Worm (Caenorhabditis elegans) whole organism, late embryonic: ENCODE measurements around the gene acp-5.

Experiments
- C38D4.7 ChIP-seq: fragments of 200-800 bp; sonication (Bioruptor generic); optimal IDR thresholded peaks from 2 replicates; lab custom pipeline; 2018; ENCODE audit warnings: mild to moderate bottlenecking, missing genetic modification characterization, moderate library complexity, missing compliant biosample characterization
- F13H6.1 ChIP-seq: sonication (generic microtip); optimal IDR thresholded peaks from 2 replicates; lab custom pipeline; 2016; ENCODE audit warnings: missing genetic modification characterization, missing compliant biosample characterization
- ceh-14 ChIP-seq: sonication (generic microtip); optimal IDR thresholded peaks from 2 replicates; lab custom pipeline; 2016; ENCODE audit warnings: missing genotype, missing genetic modification characterization, missing compliant biosample characterization
- ceh-18 ChIP-seq: sonication (generic microtip); optimal IDR thresholded peaks from 2 replicates; lab custom pipeline; 2016; ENCODE audit warnings: missing genetic modification characterization, missing compliant biosample characterization
- ceh-22 ChIP-seq: sonication (generic microtip); optimal IDR thresholded peaks from 2 replicates; lab custom pipeline; 2017; ENCODE audit warnings: missing biosample characterization, missing genetic modification characterization
- ceh-31 ChIP-seq: sonication (generic microtip); optimal IDR thresholded peaks from 2 replicates; lab custom pipeline; 2016; ENCODE audit warnings: missing genetic modification characterization, missing compliant biosample characterization
- dmd-4 ChIP-seq: sonication (generic microtip); optimal IDR thresholded peaks from 2 replicates; lab custom pipeline; 2016; ENCODE audit warnings: borderline replicate concordance, missing genetic modification characterization, missing compliant biosample characterization
- dve-1 ChIP-seq: sonication (generic microtip); optimal IDR thresholded peaks from 2 replicates; lab custom pipeline; 2017; ENCODE audit warnings: antibody characterized with exemption, mild to moderate bottlenecking, missing genetic modification characterization, missing compliant biosample characterization
- elt-4 ChIP-seq: sonication (generic microtip); optimal IDR thresholded peaks from 2 replicates; lab custom pipeline; 2016; ENCODE audit warnings: missing genetic modification characterization, missing compliant biosample characterization
- fax-1 ChIP-seq: sonication (generic microtip); optimal IDR thresholded peaks from 2 replicates; lab custom pipeline; 2016; ENCODE audit warnings: missing genotype, missing genetic modification characterization, missing compliant biosample characterization
- fkh-10 ChIP-seq: fragments of 150-350 bp; optimal IDR thresholded peaks from 2 replicates; lab custom pipeline; 2014; ENCODE audit warnings: missing biosample characterization, missing genetic modification reagents, missing genetic modification characterization
- fkh-6 ChIP-seq: sonication (generic microtip); optimal IDR thresholded peaks from 2 replicates; lab custom pipeline; 2016; ENCODE audit warnings: missing genetic modification characterization, missing compliant biosample characterization
- gmeb-2 ChIP-seq: sonication (generic microtip); optimal IDR thresholded peaks from 2 replicates; lab custom pipeline; 2016; ENCODE audit warnings: missing genetic modification characterization, inconsistent platforms, missing compliant biosample characterization
- hlh-13 ChIP-seq: fragments of 200-800 bp; sonication (Bioruptor generic); optimal IDR thresholded peaks from 2 replicates; lab custom pipeline; 2018; ENCODE audit warnings: mild to moderate bottlenecking, missing genetic modification characterization, missing compliant biosample characterization
- hlh-15 ChIP-seq: sonication (generic microtip); optimal IDR thresholded peaks from 2 replicates; lab custom pipeline; 2016; ENCODE audit warnings: missing genetic modification characterization, missing compliant biosample characterization
- hlh-30 ChIP-seq: sonication (generic microtip); optimal IDR thresholded peaks from 2 replicates; lab custom pipeline; 2017; ENCODE audit warnings: antibody characterized with exemption, missing genetic modification characterization, missing compliant biosample characterization; ENCODE audit not compliant: insufficient read depth
- hlh-8 ChIP-seq: sonication (generic microtip); optimal IDR thresholded peaks from 2 replicates; lab custom pipeline; 2016; ENCODE audit warnings: missing genotype, missing genetic modification characterization, missing compliant biosample characterization
- lim-6 ChIP-seq: sonication (generic microtip); optimal IDR thresholded peaks from 2 replicates; lab custom pipeline; 2016; ENCODE audit warnings: missing genetic modification characterization, missing compliant biosample characterization
- lin-11 ChIP-seq: fragments of 200-800 bp; sonication (Bioruptor generic); optimal IDR thresholded peaks from 2 replicates; lab custom pipeline; 2018; ENCODE audit warnings: mild to moderate bottlenecking, missing genetic modification characterization, missing compliant biosample characterization
- madf-2 ChIP-seq: sonication (generic microtip); optimal IDR thresholded peaks from 2 replicates; lab custom pipeline; 2017; ENCODE audit warnings: missing genetic modification characterization, missing compliant biosample characterization
- nhr-11 ChIP-seq: fragments of 150-350 bp; optimal IDR thresholded peaks from 2 replicates; lab custom pipeline; 2014; ENCODE audit warnings: missing biosample characterization, missing genetic modification characterization
- pag-3 ChIP-seq: sonication (generic microtip); optimal IDR thresholded peaks from 2 replicates; lab custom pipeline; 2016; ENCODE audit warnings: missing compliant biosample characterization, missing genetic modification characterization, borderline replicate concordance
- pat-9 ChIP-seq: fragments of 200-800 bp; sonication (Bioruptor generic); optimal IDR thresholded peaks from 2 replicates; lab custom pipeline; 2018; ENCODE audit warnings: mild to moderate bottlenecking, missing genetic modification characterization, moderate library complexity, missing compliant biosample characterization
- pha-2 ChIP-seq: sonication (generic microtip); optimal IDR thresholded peaks from 2 replicates; lab custom pipeline; 2017; ENCODE audit warnings: mild to moderate bottlenecking, missing genetic modification characterization, missing compliant biosample characterization
- pha-4 ChIP-seq: fragments of 150-350 bp; optimal IDR thresholded peaks from 2 replicates; lab custom pipeline; 2018; ENCODE audit warnings: missing biosample characterization, missing genetic modification reagents, missing genetic modification characterization
- sdc-2 ChIP-seq: sonication (generic microtip); optimal IDR thresholded peaks from 2 replicates; lab custom pipeline; 2016; ENCODE audit warnings: missing genotype, missing genetic modification characterization, missing compliant biosample characterization
- sox-2 ChIP-seq: fragments of 200-800 bp; sonication (Bioruptor generic); IDR thresholded peaks from 2 replicates; pipeline ENCODE4 v1.3.6; 2022; ENCODE audit warnings: missing genetic modification reagents, missing genetic modification characterization, missing compliant biosample characterization
- sox-4 ChIP-seq: sonication (generic microtip); optimal IDR thresholded peaks from 2 replicates; lab custom pipeline; 2017; ENCODE audit warnings: mild to moderate bottlenecking, missing genetic modification characterization, inconsistent platforms, missing compliant biosample characterization
- syd-9 ChIP-seq: sonication (generic microtip); optimal IDR thresholded peaks from 2 replicates; lab custom pipeline; 2016; ENCODE audit warnings: mild to moderate bottlenecking, missing genetic modification characterization, moderate library complexity, missing compliant biosample characterization
- tbx-2 ChIP-seq: sonication (generic microtip); optimal IDR thresholded peaks from 2 replicates; lab custom pipeline; 2016; ENCODE audit warnings: missing genetic modification characterization, missing compliant biosample characterization
- unc-42 ChIP-seq: sonication (generic microtip); optimal IDR thresholded peaks from 2 replicates; lab custom pipeline; 2016; ENCODE audit warnings: missing genotype, missing genetic modification characterization, missing compliant biosample characterization
- unc-55 ChIP-seq: sonication (generic microtip); optimal IDR thresholded peaks from 2 replicates; lab custom pipeline; 2017; ENCODE audit warnings: missing biosample characterization, missing genetic modification reagents, missing genetic modification characterization
- unc-86 ChIP-seq: sonication (generic microtip); optimal IDR thresholded peaks from 2 replicates; lab custom pipeline; 2016; ENCODE audit warnings: missing genetic modification characterization, missing compliant biosample characterization

The acp-5 gene

DNA sequence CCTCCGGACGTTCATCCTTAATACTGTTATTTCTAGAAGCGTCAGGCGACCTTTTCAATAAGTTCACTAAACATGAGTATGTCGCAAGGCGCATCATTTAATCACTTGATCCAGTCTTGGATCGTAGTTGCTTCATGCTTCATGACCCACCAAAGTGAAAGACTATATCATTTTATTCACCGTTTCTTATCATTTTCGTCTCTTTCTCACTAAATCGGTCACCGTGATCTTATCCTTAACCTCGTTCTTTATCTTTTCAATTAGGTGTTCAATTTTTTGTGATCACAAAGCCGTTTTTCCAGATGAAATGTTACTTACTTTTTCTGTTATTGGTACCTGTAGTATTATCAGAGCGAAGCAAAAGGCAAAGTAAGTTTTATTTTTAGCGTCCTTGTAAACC lies 41.4 kb upstream of the acp-5 start, which contains the start of gene F46G11.2:
Gene F46G11.2 (plus strand): TSS at position 301 of the 400 bp plus-strand sequence.
- TF ChIP-seq gmeb-2 (tag; lab: Kevin White, UChicago): no peak
- no peak for TF ChIP-seq tbx-2
- TF ChIP-seq hlh-30 (tag; lab: Kevin White, UChicago): no peak
- no peak for TF ChIP-seq dmd-4 (tag; lab: Kevin White, UChicago)
- TF ChIP-seq, all 69 proteins: peak for 0

DNA sequence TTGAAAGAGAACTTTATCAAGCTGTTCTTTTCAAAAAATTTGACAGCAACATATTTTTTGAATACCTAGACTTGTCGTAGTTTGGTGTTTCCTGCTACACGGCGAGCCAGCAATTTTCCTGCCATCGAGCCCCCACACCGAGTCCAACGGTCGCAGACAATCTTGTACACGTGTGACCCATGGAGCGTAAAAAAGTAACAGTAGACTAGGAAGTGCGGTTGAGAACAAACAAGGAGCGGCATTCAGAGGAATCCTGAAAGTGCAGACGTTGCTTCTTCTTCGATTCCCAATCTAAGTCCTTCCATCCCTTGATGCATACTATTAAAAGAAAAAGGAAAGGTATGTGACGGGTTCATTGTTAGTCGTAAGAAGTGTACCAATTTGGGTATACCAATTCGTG lies 38.3 kb upstream of the acp-5 start, which contains the start of gene twnk-1:
Gene twnk-1 (plus strand): TSS at position 301 of the 400 bp plus-strand sequence.
- TF ChIP-seq sox-2 (GFP tag; lab: Robert Waterston, UW): no peak
- no peak for TF ChIP-seq pag-3 (tag; lab: Kevin White, UChicago)
- no peak for TF ChIP-seq sdc-2 (tag; lab: Kevin White, UChicago)
- no peak for TF ChIP-seq fkh-10
- no peak for TF ChIP-seq lin-11 (tag; lab: Kevin White, UChicago)
- no peak for TF ChIP-seq dve-1
- no peak for TF ChIP-seq nhr-11 (tag; lab: Kevin White, UChicago)
- no peak for TF ChIP-seq hlh-15 (tag; lab: Kevin White, UChicago)
- TF ChIP-seq pha-4 (tag; lab: Kevin White, UChicago): no peak
- no peak for TF ChIP-seq hlh-30 (tag; lab: Kevin White, UChicago)
- no peak for TF ChIP-seq hlh-8
- no peak for TF ChIP-seq unc-55 (GFP tag; lab: Kevin White, UChicago)
- no peak for TF ChIP-seq F13H6.1 (tag; lab: Kevin White, UChicago)
- no peak for TF ChIP-seq syd-9 (tag; lab: Kevin White, UChicago)
- no peak for TF ChIP-seq dmd-4 (tag; lab: Kevin White, UChicago)

DNA sequence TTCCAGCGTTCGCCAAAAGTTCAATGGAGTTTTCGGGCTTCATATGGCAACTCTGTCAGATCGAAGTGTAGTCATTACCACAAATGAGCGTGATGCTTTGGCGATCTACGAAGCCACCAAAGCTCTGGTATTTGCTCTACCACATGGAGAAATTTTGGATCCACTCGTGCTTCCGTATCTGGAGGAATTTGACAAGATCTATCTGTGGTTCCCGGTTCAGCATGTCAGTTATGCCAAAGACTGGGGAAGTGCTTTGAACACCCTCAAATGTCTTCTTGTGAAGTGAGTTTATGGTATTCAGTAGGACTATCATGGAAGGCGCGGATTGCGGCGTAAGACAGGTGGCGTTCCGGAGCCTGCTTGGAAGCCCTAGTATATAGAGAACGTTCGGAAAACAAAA lies 34.8 kb upstream of the acp-5 start:
- TF ChIP-seq elt-4 (tag; lab: Kevin White, UChicago): no peak
- no peak for TF ChIP-seq ceh-14
- TF ChIP-seq sox-4 (tag; lab: Kevin White, UChicago): no peak
- no peak for TF ChIP-seq pha-2
- TF ChIP-seq fkh-6 (tag; lab: Kevin White, UChicago): no peak
- TF ChIP-seq lim-6 (tag; lab: Kevin White, UChicago): no peak
- TF ChIP-seq C38D4.7 (GFP tag; lab: Kevin White, UChicago): no peak
- TF ChIP-seq ceh-18: no peak
- TF ChIP-seq hlh-13 (GFP tag; lab: Kevin White, UChicago): no peak
- no peak for TF ChIP-seq ceh-22 (tag; lab: Kevin White, UChicago)
- TF ChIP-seq syd-9 (tag; lab: Kevin White, UChicago): no peak

DNA sequence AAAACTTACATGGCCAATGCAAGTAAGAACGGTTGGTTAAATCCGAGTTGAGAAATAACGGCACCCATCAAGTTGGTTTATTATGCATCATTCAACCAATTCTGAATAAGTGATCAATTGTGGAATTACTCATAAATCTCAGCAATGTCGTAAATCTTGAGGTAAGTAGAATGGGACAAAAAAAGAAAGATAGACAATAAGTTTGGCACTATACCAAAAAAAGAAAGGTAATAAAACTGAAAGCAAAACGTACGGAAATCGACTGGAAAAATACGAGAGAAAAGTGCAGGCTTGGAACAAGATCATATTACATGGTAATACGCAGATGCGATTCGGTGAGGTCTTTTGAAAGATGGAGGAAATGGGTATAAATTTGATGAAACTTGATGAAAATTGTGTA lies 30.5 kb upstream of the acp-5 start, which contains the start of gene F46G11.4:
Gene F46G11.4 (minus strand): TSS at position 101 of the 400 bp plus-strand sequence.
- TF ChIP-seq lin-11 (tag; lab: Kevin White, UChicago) (no peak), unc-86 (no peak), ceh-31 (tag; lab: Kevin White, UChicago) (no peak), hlh-30 (tag; lab: Kevin White, UChicago) (no peak), elt-4 (tag; lab: Kevin White, UChicago) (no peak), unc-42 (tag; lab: Kevin White, UChicago) (no peak), C38D4.7 (GFP tag; lab: Kevin White, UChicago) (no peak), nhr-11 (tag; lab: Kevin White, UChicago) (no peak), pat-9 (no peak), pha-4 (tag; lab: Kevin White, UChicago) (no peak), dmd-4 (tag; lab: Kevin White, UChicago) (no peak), madf-2 (tag; lab: Kevin White, UChicago) (no peak), fkh-10 (no peak)

DNA sequence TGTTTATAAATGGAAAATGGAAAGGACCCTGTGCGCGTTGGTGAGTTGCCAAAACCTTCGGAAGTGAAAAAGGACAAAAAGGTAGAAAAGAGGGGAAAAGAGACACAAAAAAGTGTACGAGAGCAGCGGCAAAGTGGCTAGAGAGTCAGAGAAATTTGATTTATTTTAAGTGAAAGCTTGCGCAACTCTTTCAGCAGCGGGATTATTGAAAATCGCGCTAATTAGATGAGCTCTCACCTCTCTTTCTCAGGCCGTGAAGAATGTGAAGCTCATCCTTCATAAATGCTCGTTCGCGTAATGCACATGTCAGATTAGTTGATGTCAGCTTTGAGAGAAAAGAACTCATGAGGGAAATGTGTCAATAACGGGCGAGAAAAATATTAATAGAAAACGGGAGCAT lies 30.0 kb upstream of the acp-5 start:
- TF ChIP-seq ceh-22 (tag; lab: Kevin White, UChicago): no peak
- no peak for TF ChIP-seq tbx-2
- peak; percentile 49 for TF ChIP-seq ceh-31 (tag; lab: Kevin White, UChicago)
- peak; percentile 99 for TF ChIP-seq unc-42 (tag; lab: Kevin White, UChicago)
- TF ChIP-seq fax-1: no peak
- no peak for TF ChIP-seq madf-2 (tag; lab: Kevin White, UChicago)
